Fruit fly (Drosophila melanogaster): ENCODE data around the gene p130CAS.

The p130CAS gene

dm6 chr3L:131998-132693 is 20.5 kb upstream of the p130CAS start:
- TF ChIP-seq Myc (optimal IDR thresholded peaks at IDR 0.05) (no peak), psq (optimal IDR thresholded peaks at IDR 0.05) (no peak), insv (optimal IDR thresholded peaks at IDR 0.05) (no peak), Sin3A (optimal IDR thresholded peaks at IDR 0.05) (no peak), ttk (optimal IDR thresholded peaks at IDR 0.05) (no peak)

dm6 chr3L:133383-133782 is 19.3 kb upstream of the p130CAS start:
- TF ChIP-seq h (optimal IDR thresholded peaks at IDR 0.05) (no peak), Myc (optimal IDR thresholded peaks at IDR 0.05) (no peak)

- TF ChIP-seq h (optimal IDR thresholded peaks at IDR 0.05): no peak
- no peak for TF ChIP-seq insv (optimal IDR thresholded peaks at IDR 0.05)
- no peak for TF ChIP-seq ttk (optimal IDR thresholded peaks at IDR 0.05)
- no peak for TF ChIP-seq Myc (optimal IDR thresholded peaks at IDR 0.05)
- no peak for TF ChIP-seq Sin3A (optimal IDR thresholded peaks at IDR 0.05)
Observed at dm6 chr3L:133806-134325, 18.8 kb upstream of the p130CAS start.

dm6 chr3L:134868-135267 is 17.8 kb upstream of the p130CAS start:
- TF ChIP-seq Sin3A (optimal IDR thresholded peaks at IDR 0.05) (no peak), psq (optimal IDR thresholded peaks at IDR 0.05) (no peak), insv (optimal IDR thresholded peaks at IDR 0.05) (no peak), ttk (optimal IDR thresholded peaks at IDR 0.05) (no peak), Myc (optimal IDR thresholded peaks at IDR 0.05) (no peak), h (optimal IDR thresholded peaks at IDR 0.05) (no peak)

dm6 chr3L:136591-137280 is 15.9 kb upstream of the p130CAS start:
- no peak for TF ChIP-seq h (optimal IDR thresholded peaks at IDR 0.05)
- TF ChIP-seq ttk (optimal IDR thresholded peaks at IDR 0.05): no peak
- no peak for TF ChIP-seq psq (optimal IDR thresholded peaks at IDR 0.05)
- TF ChIP-seq insv (optimal IDR thresholded peaks at IDR 0.05): no peak
- TF ChIP-seq Myc (optimal IDR thresholded peaks at IDR 0.05): no peak
- TF ChIP-seq Sin3A (optimal IDR thresholded peaks at IDR 0.05): no peak

- TF ChIP-seq insv (optimal IDR thresholded peaks at IDR 0.05) (no peak), psq (optimal IDR thresholded peaks at IDR 0.05) (no peak)
Observed at dm6 chr3L:137596-138169, 15.0 kb upstream of the p130CAS start.

dm6 chr3L:139574-140567 is 12.8 kb upstream of the p130CAS start:
- TF ChIP-seq Sin3A (optimal IDR thresholded peaks at IDR 0.05): no peak
- TF ChIP-seq insv (optimal IDR thresholded peaks at IDR 0.05): no peak
- no peak for TF ChIP-seq Myc (optimal IDR thresholded peaks at IDR 0.05)
- TF ChIP-seq h (optimal IDR thresholded peaks at IDR 0.05): no peak
- no peak for TF ChIP-seq psq (optimal IDR thresholded peaks at IDR 0.05)
- TF ChIP-seq ttk (optimal IDR thresholded peaks at IDR 0.05): no peak

- TF ChIP-seq Myc (optimal IDR thresholded peaks at IDR 0.05) (no peak), Sin3A (optimal IDR thresholded peaks at IDR 0.05) (no peak), ttk (optimal IDR thresholded peaks at IDR 0.05) (no peak), h (optimal IDR thresholded peaks at IDR 0.05) (no peak), insv (optimal IDR thresholded peaks at IDR 0.05) (no peak)
Observed at dm6 chr3L:140838-141559, 11.7 kb upstream of the p130CAS start.

dm6 chr3L:145998-146576 is 6.6 kb upstream of the p130CAS start, which contains the start of gene CG6845:
TSS of gene CG6845 (plus strand) at chr3L:146433.
- TF ChIP-seq ttk (optimal IDR thresholded peaks at IDR 0.05) (no peak), insv (optimal IDR thresholded peaks at IDR 0.05) (no peak), Myc (optimal IDR thresholded peaks at IDR 0.05) (no peak), h (optimal IDR thresholded peaks at IDR 0.05) (no peak), psq (optimal IDR thresholded peaks at IDR 0.05) (no peak), Sin3A (optimal IDR thresholded peaks at IDR 0.05) (no peak)

dm6 chr3L:153670-154069 is 986 bp downstream of the p130CAS start:
- TF ChIP-seq Sin3A (optimal IDR thresholded peaks at IDR 0.05): no peak
- no peak for TF ChIP-seq insv (optimal IDR thresholded peaks at IDR 0.05)
